Fruit fly (Drosophila melanogaster) whole organism, pupa: ENCODE measurements around the gene Vha100-2.

Source experiments
- CG10348 ChIP-seq: fragments of 200-800 bp; sonication (Bioruptor generic); IDR thresholded peaks from 2 replicates; pipeline ENCODE4 v1.3.6; 2022; ENCODE audit warnings: missing biosample characterization, missing genetic modification characterization
- CG12605 ChIP-seq: fragments of 200-800 bp; sonication (Bioruptor generic); IDR thresholded peaks from 2 replicates; pipeline ENCODE4 v1.3.6; 2022; ENCODE audit warnings: missing biosample characterization, missing genetic modification characterization
- CG13204 ChIP-seq: fragments of 200-800 bp; sonication (Bioruptor generic); optimal IDR thresholded peaks from 2 replicates; lab custom pipeline; 2018; ENCODE audit warnings: missing biosample characterization, mild to moderate bottlenecking, missing genetic modification characterization, moderate library complexity
- CG14655 ChIP-seq: fragments of 200-800 bp; sonication (Bioruptor generic); optimal IDR thresholded peaks from 3 replicates; lab custom pipeline; 2017; ENCODE audit warnings: mild to moderate bottlenecking, missing biosample characterization, missing genetic modification reagents, missing genetic modification characterization
- CG15710 ChIP-seq: fragments of 200-800 bp; sonication (Bioruptor generic); optimal IDR thresholded peaks from 2 replicates; lab custom pipeline; 2018; ENCODE audit warnings: missing biosample characterization, mild to moderate bottlenecking, missing genetic modification characterization, moderate library complexity
- CG17806 ChIP-seq: fragments of 200-800 bp; sonication (Bioruptor generic); optimal IDR thresholded peaks from 2 replicates; lab custom pipeline; 2018; ENCODE audit warnings: missing biosample characterization, mild to moderate bottlenecking, missing genetic modification characterization, moderate library complexity
- CG34367 ChIP-seq: fragments of 200-800 bp; sonication (Bioruptor generic); optimal IDR thresholded peaks from 2 replicates; lab custom pipeline; 2018; ENCODE audit warnings: missing biosample characterization, mild to moderate bottlenecking, missing genetic modification characterization
- CG4496 ChIP-seq: fragments of 200-800 bp; sonication (Bioruptor generic); IDR thresholded peaks from 3 replicates; pipeline ENCODE4 v1.3.6; 2022; ENCODE audit warnings: missing biosample characterization, missing genetic modification characterization
- CG8159 ChIP-seq: fragments of 200-800 bp; sonication (Bioruptor generic); optimal IDR thresholded peaks from 3 replicates; lab custom pipeline; 2018; ENCODE audit warnings: missing biosample characterization, mild to moderate bottlenecking, missing genetic modification characterization, moderate library complexity
- CG8301 ChIP-seq: fragments of 200-800 bp; sonication (Bioruptor generic); optimal IDR thresholded peaks from 2 replicates; lab custom pipeline; 2018; ENCODE audit warnings: missing biosample characterization, mild to moderate bottlenecking, missing genetic modification characterization
- CG9948 ChIP-seq: fragments of 200-800 bp; sonication (Bioruptor generic); optimal IDR thresholded peaks from 2 replicates; lab custom pipeline; 2018; ENCODE audit warnings: missing biosample characterization, mild to moderate bottlenecking, missing genetic modification characterization, moderate library complexity
- D1 ChIP-seq: fragments of 200-800 bp; sonication (Bioruptor generic); optimal IDR thresholded peaks from 2 replicates; lab custom pipeline; 2018; ENCODE audit warnings: missing biosample characterization, mild to moderate bottlenecking, missing genetic modification characterization, moderate library complexity
- EcR ChIP-seq: fragments of 200-800 bp; sonication (Bioruptor generic); optimal IDR thresholded peaks from 3 replicates; lab custom pipeline; 2019; ENCODE audit warnings: missing biosample characterization, missing genetic modification characterization, mild to moderate bottlenecking, moderate library complexity, missing genetic modification reagents
- Ets98B ChIP-seq: fragments of 200-800 bp; sonication (Bioruptor generic); IDR thresholded peaks from 2 replicates; pipeline ENCODE4 v1.3.6; 2022; ENCODE audit warnings: missing biosample characterization, missing genetic modification characterization
- Pif1A ChIP-seq: fragments of 200-800 bp; sonication (Bioruptor generic); optimal IDR thresholded peaks from 3 replicates; lab custom pipeline; 2016; ENCODE audit warnings: missing biosample characterization, missing genetic modification characterization
- Pif1B ChIP-seq: fragments of 200-800 bp; sonication (Bioruptor generic); optimal IDR thresholded peaks from 3 replicates; lab custom pipeline; 2016; ENCODE audit warnings: missing biosample characterization, missing genetic modification characterization
- Snoo ChIP-seq: fragments of 200-800 bp; sonication (Bioruptor generic); optimal IDR thresholded peaks from 3 replicates; lab custom pipeline; 2017; ENCODE audit warnings: missing biosample characterization, mild to moderate bottlenecking, missing genetic modification characterization, inconsistent platforms
- fd96Ca ChIP-seq: fragments of 200-800 bp; sonication (Bioruptor generic); IDR thresholded peaks from 3 replicates; pipeline ENCODE4 v1.3.6; 2022; ENCODE audit warnings: missing biosample characterization, missing genetic modification characterization
- gl ChIP-seq: fragments of 200-800 bp; sonication (Bioruptor generic); optimal IDR thresholded peaks from 2 replicates; lab custom pipeline; 2018; ENCODE audit warnings: missing biosample characterization, mild to moderate bottlenecking, missing genetic modification characterization
- rn ChIP-seq: fragments of 200-800 bp; sonication (Bioruptor generic); IDR thresholded peaks from 2 replicates; pipeline ENCODE4 v1.3.6; 2022; ENCODE audit warnings: missing biosample characterization, missing genetic modification characterization

Gene Vha100-2

dm6 chr3R:18355781-18356180 lies 43.2 kb downstream of the Vha100-2 start:
- TF ChIP-seq fd96Ca: no peak
- TF ChIP-seq CG10348 (GFP tag; lab: Robert Waterston, UW): no peak
- TF ChIP-seq Pif1B (GFP tag; lab: Kevin White, UChicago): no peak
- TF ChIP-seq CG8159 (tag; lab: Kevin White, UChicago): no peak
- no peak for TF ChIP-seq rn (GFP tag; lab: Robert Waterston, UW)
- no peak for TF ChIP-seq CG12605 (GFP tag; lab: Robert Waterston, UW)
- no peak for TF ChIP-seq CG15710
- TF ChIP-seq Pif1A (GFP tag; lab: Kevin White, UChicago): no peak
- no peak for TF ChIP-seq Snoo (tag; lab: Kevin White, UChicago)
- no peak for TF ChIP-seq EcR (GFP tag; lab: Kevin White, UChicago)
- no peak for TF ChIP-seq Ets98B
- no peak for TF ChIP-seq CG34367 (tag; lab: Kevin White, UChicago)
- no peak for TF ChIP-seq CG14655
- TF ChIP-seq CG4496 (GFP tag; lab: Robert Waterston, UW): no peak
- no peak for TF ChIP-seq CG17806 (tag; lab: Kevin White, UChicago)
- TF ChIP-seq CG8301 (tag; lab: Kevin White, UChicago): no peak
- no peak for TF ChIP-seq gl
- no peak for TF ChIP-seq CG9948 (tag; lab: Kevin White, UChicago)
- TF ChIP-seq D1: no peak
- no peak for TF ChIP-seq CG13204 (GFP tag; lab: Kevin White, UChicago)
- TF ChIP-seq, all 21 proteins: peak for 0
